Worm (Caenorhabditis elegans) whole organism, mixed stage, embryonic: ENCODE measurements around the gene lin-49.

Experiments used
- bed-3 ChIP-seq: fragments of 200-800 bp; sonication (Bioruptor generic); optimal IDR thresholded peaks from 3 replicates; lab custom pipeline; 2018; ENCODE audit warnings: mild to moderate bottlenecking, missing genetic modification characterization, moderate library complexity, missing compliant biosample characterization
- blmp-1 ChIP-seq: fragments of 150-350 bp; optimal IDR thresholded peaks from 2 replicates; lab custom pipeline; 2014; ENCODE audit warnings: missing biosample characterization, missing genetic modification characterization
- ceh-43 ChIP-seq: fragments of 200-800 bp; sonication (Bioruptor generic); optimal IDR thresholded peaks from 2 replicates; lab custom pipeline; 2018; ENCODE audit warnings: mild to moderate bottlenecking, missing genetic modification characterization, moderate library complexity, missing compliant biosample characterization
- ceh-83 ChIP-seq: fragments of 200-800 bp; sonication (Bioruptor generic); optimal IDR thresholded peaks from 2 replicates; lab custom pipeline; 2018; ENCODE audit warnings: mild to moderate bottlenecking, missing genetic modification characterization, missing compliant biosample characterization
- cnd-1 ChIP-seq: fragments of 200-800 bp; sonication (Bioruptor generic); optimal IDR thresholded peaks from 2 replicates; lab custom pipeline; 2018; ENCODE audit warnings: mild to moderate bottlenecking, missing genetic modification characterization, missing compliant biosample characterization
- drap-1 ChIP-seq: fragments of 200-800 bp; sonication (Bioruptor generic); optimal IDR thresholded peaks from 3 replicates; lab custom pipeline; 2018; ENCODE audit warnings: mild to moderate bottlenecking, missing genetic modification characterization, missing compliant biosample characterization
- elt-1 ChIP-seq: sonication (generic microtip); optimal IDR thresholded peaks from 2 replicates; lab custom pipeline; 2017; ENCODE audit warnings: missing genetic modification characterization, mild to moderate bottlenecking, missing compliant biosample characterization, antibody characterized with exemption, moderate library complexity, borderline replicate concordance; ENCODE audit not compliant: insufficient read depth
- elt-3 ChIP-seq: fragments of 150-350 bp; optimal IDR thresholded peaks from 2 replicates; lab custom pipeline; 2014; ENCODE audit warnings: missing biosample characterization, missing genetic modification characterization
- flh-1 ChIP-seq: fragments of 200-800 bp; sonication (Bioruptor generic); optimal IDR thresholded peaks from 2 replicates; lab custom pipeline; 2018; ENCODE audit warnings: mild to moderate bottlenecking, missing genetic modification characterization, moderate library complexity, missing compliant biosample characterization
- ham-2 ChIP-seq: fragments of 200-800 bp; sonication (Bioruptor generic); optimal IDR thresholded peaks from 2 replicates; lab custom pipeline; 2018; ENCODE audit warnings: mild to moderate bottlenecking, missing genetic modification characterization, missing compliant biosample characterization
- hlh-1 ChIP-seq: fragments of 150-350 bp; optimal IDR thresholded peaks from 2 replicates; lab custom pipeline; 2014; ENCODE audit warnings: missing biosample characterization, missing genetic modification reagents, missing genetic modification characterization
- lin-32 ChIP-seq: fragments of 200-800 bp; sonication (Bioruptor generic); optimal IDR thresholded peaks from 2 replicates; lab custom pipeline; 2018; ENCODE audit warnings: mild to moderate bottlenecking, missing genetic modification characterization, missing compliant biosample characterization
- lsy-2 ChIP-seq: fragments of 150-350 bp; optimal IDR thresholded peaks from 2 replicates; lab custom pipeline; 2014; ENCODE audit warnings: missing biosample characterization, missing genetic modification characterization
- mab-5 ChIP-seq: fragments of 150-350 bp; optimal IDR thresholded peaks from 2 replicates; lab custom pipeline; 2014; ENCODE audit warnings: missing biosample characterization, missing genetic modification characterization
- mep-1 ChIP-seq: fragments of 150-350 bp; optimal IDR thresholded peaks from 2 replicates; lab custom pipeline; 2017; ENCODE audit warnings: missing biosample characterization, missing genetic modification reagents, missing genetic modification characterization, inconsistent platforms
- mls-2 ChIP-seq: sonication (generic microtip); optimal IDR thresholded peaks from 2 replicates; lab custom pipeline; 2016; ENCODE audit warnings: mild to moderate bottlenecking, missing genetic modification characterization, moderate library complexity, missing compliant biosample characterization
- nhr-12 ChIP-seq: fragments of 150-350 bp; optimal IDR thresholded peaks from 2 replicates; lab custom pipeline; 2014; ENCODE audit warnings: missing biosample characterization, missing genetic modification characterization
- nhr-2 ChIP-seq: fragments of 150-350 bp; optimal IDR thresholded peaks from 2 replicates; lab custom pipeline; 2014; ENCODE audit warnings: missing biosample characterization, missing genetic modification characterization
- nhr-237 ChIP-seq: fragments of 150-350 bp; optimal IDR thresholded peaks from 2 replicates; lab custom pipeline; 2014; ENCODE audit warnings: missing biosample characterization, missing genetic modification characterization
- nhr-28 ChIP-seq: fragments of 150-350 bp; optimal IDR thresholded peaks from 2 replicates; lab custom pipeline; 2014; ENCODE audit warnings: missing biosample characterization, missing genetic modification characterization
- nhr-76 ChIP-seq: sonication (generic microtip); optimal IDR thresholded peaks from 2 replicates; lab custom pipeline; 2017; ENCODE audit warnings: missing biosample characterization, missing genetic modification characterization
- pha-4 ChIP-seq: fragments of 150-350 bp; optimal IDR thresholded peaks from 2 replicates; lab custom pipeline; 2018; ENCODE audit warnings: missing biosample characterization, missing genetic modification reagents, missing genetic modification characterization
- sem-2 ChIP-seq: fragments of 200-800 bp; sonication (Bioruptor generic); optimal IDR thresholded peaks from 2 replicates; lab custom pipeline; 2018; ENCODE audit warnings: mild to moderate bottlenecking, missing genetic modification characterization, missing compliant biosample characterization
- snpc-4 ChIP-seq: fragments of 150-350 bp; optimal IDR thresholded peaks from 2 replicates; lab custom pipeline; 2014; ENCODE audit warnings: missing biosample characterization, missing genetic modification characterization
- sptf-1 ChIP-seq: sonication (generic microtip); optimal IDR thresholded peaks from 2 replicates; lab custom pipeline; 2017; ENCODE audit warnings: mild to moderate bottlenecking, missing genetic modification characterization, moderate library complexity, missing compliant biosample characterization
- tbx-8 ChIP-seq: fragments of 200-800 bp; sonication (Bioruptor generic); optimal IDR thresholded peaks from 2 replicates; lab custom pipeline; 2018; ENCODE audit warnings: mild to moderate bottlenecking, missing genetic modification characterization, moderate library complexity, missing compliant biosample characterization
- unc-120 ChIP-seq: sonication (generic microtip); optimal IDR thresholded peaks from 2 replicates; lab custom pipeline; 2017; ENCODE audit warnings: missing genetic modification characterization, missing compliant biosample characterization; ENCODE audit not compliant: poor library complexity, severe bottlenecking
- unc-39 ChIP-seq: fragments of 150-350 bp; optimal IDR thresholded peaks from 2 replicates; lab custom pipeline; 2014; ENCODE audit warnings: missing biosample characterization, missing genetic modification characterization
- unc-62 ChIP-seq: fragments of 150-350 bp; optimal IDR thresholded peaks from 2 replicates; lab custom pipeline; 2014; ENCODE audit warnings: missing biosample characterization, missing genetic modification reagents, missing genetic modification characterization
- zip-8 ChIP-seq: fragments of 150-350 bp; optimal IDR thresholded peaks from 2 replicates; lab custom pipeline; 2014; ENCODE audit warnings: missing biosample characterization, missing genetic modification characterization
- ztf-11 ChIP-seq: fragments of 150-350 bp; optimal IDR thresholded peaks from 2 replicates; lab custom pipeline; 2014; ENCODE audit warnings: missing biosample characterization, missing genetic modification characterization

Gene lin-49

ce11 chrIV:8611886-8612542 lies 8.5 kb upstream of the lin-49 start, which contains the start of the genes F42A9.17 and cyp-33E2:
Gene F42A9.17 (minus strand): TSS chrIV:8611936.
Gene cyp-33E2 (plus strand): TSS chrIV:8612334.
- TF ChIP-seq ham-2 (GFP tag; lab: Kevin White, UChicago) (no peak), elt-1 (no peak), nhr-2 (tag; lab: Kevin White, UChicago) (no peak), lsy-2 (tag; lab: Kevin White, UChicago) (no peak), sptf-1 (tag; lab: Kevin White, UChicago) (no peak), elt-3 (tag; lab: Kevin White, UChicago) (no peak), bed-3 (GFP tag; lab: Kevin White, UChicago) (no peak), unc-120 (tag; lab: Kevin White, UChicago) (no peak), unc-62 (GFP tag; lab: Kevin White, UChicago) (no peak), pha-4 (tag; lab: Kevin White, UChicago) (no peak), nhr-12 (tag; lab: Kevin White, UChicago) (no peak), nhr-237 (no peak), flh-1 (GFP tag; lab: Kevin White, UChicago) (no peak), tbx-8 (GFP tag; lab: Kevin White, UChicago) (no peak), ceh-43 (GFP tag; lab: Kevin White, UChicago) (no peak)

ce11 chrIV:8614680-8615079 lies 5.8 kb upstream of the lin-49 start, which contains the start of gene cyp-33E3:
Gene cyp-33E3 (plus strand): TSS chrIV:8614995.
- no peak for TF ChIP-seq drap-1
- no peak for TF ChIP-seq nhr-76 (tag; lab: Kevin White, UChicago)
- no peak for TF ChIP-seq bed-3 (GFP tag; lab: Kevin White, UChicago)
- no peak for TF ChIP-seq mls-2 (tag; lab: Kevin White, UChicago)
- no peak for TF ChIP-seq lin-32
- no peak for TF ChIP-seq nhr-237
- no peak for TF ChIP-seq tbx-8 (GFP tag; lab: Kevin White, UChicago)
- TF ChIP-seq cnd-1 = no peak
- no peak for TF ChIP-seq unc-62 (GFP tag; lab: Kevin White, UChicago)
- no peak for TF ChIP-seq unc-39 (tag; lab: Kevin White, UChicago)
- no peak for TF ChIP-seq nhr-28 (tag; lab: Kevin White, UChicago)
- TF ChIP-seq sptf-1 (tag; lab: Kevin White, UChicago) = no peak
- TF ChIP-seq pha-4 (tag; lab: Kevin White, UChicago) = no peak
- TF ChIP-seq lsy-2 (tag; lab: Kevin White, UChicago) = no peak
- no peak for TF ChIP-seq ceh-83 (GFP tag; lab: Kevin White, UChicago)
- no peak for TF ChIP-seq mab-5
- TF ChIP-seq blmp-1 (tag; lab: Kevin White, UChicago) = no peak
- no peak for TF ChIP-seq unc-120 (tag; lab: Kevin White, UChicago)
- TF ChIP-seq, all 35 proteins: peak for 0

DNA sequence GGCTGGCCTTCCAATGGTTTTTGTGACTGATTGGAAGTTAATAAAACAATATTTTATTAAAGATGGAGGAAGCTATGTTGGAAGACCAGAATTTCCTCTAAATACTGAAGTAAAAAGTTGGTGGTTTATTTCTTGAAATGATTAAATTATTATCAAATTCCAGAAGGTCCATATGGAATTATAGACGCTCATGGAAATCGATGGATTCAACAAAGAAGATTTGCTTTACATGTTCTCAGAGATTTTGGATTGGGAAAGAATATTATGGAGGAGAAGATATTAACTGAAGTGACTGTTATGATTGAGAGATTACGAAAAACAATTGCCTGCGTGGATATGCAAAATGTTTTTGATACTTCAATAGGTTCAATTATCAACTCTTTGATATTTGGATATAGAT lies 5.2 kb upstream of the lin-49 start:
- no peak for TF ChIP-seq hlh-1 (tag; lab: Kevin White, UChicago)
- no peak for TF ChIP-seq lin-32
- TF ChIP-seq mep-1 = no peak
- no peak for TF ChIP-seq nhr-76 (tag; lab: Kevin White, UChicago)
- TF ChIP-seq drap-1 = no peak
- TF ChIP-seq ztf-11 (tag; lab: Kevin White, UChicago) = no peak

ce11 chrIV:8617047-8617446 lies 3.4 kb upstream of the lin-49 start, which contains the start of the genes F42A9.7 and F42A9.3:
Gene F42A9.7 (minus strand): TSS chrIV:8617147.
Gene F42A9.3 (plus strand): TSS chrIV:8617260.
- TF ChIP-seq hlh-1 (tag; lab: Kevin White, UChicago) = no peak
- no peak for TF ChIP-seq snpc-4 (tag; lab: Kevin White, UChicago)
- no peak for TF ChIP-seq ham-2 (GFP tag; lab: Kevin White, UChicago)
- no peak for TF ChIP-seq flh-1 (GFP tag; lab: Kevin White, UChicago)
- no peak for TF ChIP-seq tbx-8 (GFP tag; lab: Kevin White, UChicago)
- no peak for TF ChIP-seq nhr-12 (tag; lab: Kevin White, UChicago)
- TF ChIP-seq blmp-1 (tag; lab: Kevin White, UChicago) = no peak
- no peak for TF ChIP-seq sem-2 (GFP tag; lab: Kevin White, UChicago)
- TF ChIP-seq zip-8 (tag; lab: Kevin White, UChicago) = no peak
- no peak for TF ChIP-seq mab-5
- no peak for TF ChIP-seq lin-32
- TF ChIP-seq elt-3 (tag; lab: Kevin White, UChicago) = no peak
- no peak for TF ChIP-seq sptf-1 (tag; lab: Kevin White, UChicago)
- TF ChIP-seq cnd-1 = no peak
